Fruit fly (Drosophila melanogaster) whole organism, embryonic: Measurements from ENCODE around the gene Sfp35C.

Source experiments
- Awh ChIP-seq: fragments of 200-800 bp; sonication (Bioruptor generic); IDR thresholded peaks from 2 replicates; pipeline ENCODE4, ENCODE4 v1.3.6; 2022; ENCODE audit warnings: missing biosample characterization, missing genetic modification characterization
- CG10321 ChIP-seq: fragments of 200-800 bp; sonication (Bioruptor generic); IDR thresholded peaks from 2 replicates; pipeline ENCODE4 v1.3.6; 2022; ENCODE audit warnings: missing biosample characterization, missing genetic modification characterization
- CG10565 ChIP-seq: fragments of 200-800 bp; sonication (Bioruptor generic); optimal IDR thresholded peaks from 3 replicates; lab custom pipeline; 2016; ENCODE audit warnings: missing biosample characterization, mild to moderate bottlenecking, missing genetic modification characterization
- CG11398 ChIP-seq: fragments of 200-800 bp; sonication (Bioruptor generic); optimal IDR thresholded peaks from 2 replicates; lab custom pipeline; 2016; ENCODE audit warnings: missing biosample characterization, missing genetic modification characterization
- CG11560 ChIP-seq: fragments of 200-800 bp; sonication (Bioruptor generic); IDR thresholded peaks from 3 replicates; pipeline ENCODE4 v1.3.6; 2022; ENCODE audit warnings: missing biosample characterization, missing genetic modification characterization
- CG12104 ChIP-seq: fragments of 200-800 bp; sonication (Bioruptor generic); optimal IDR thresholded peaks from 3 replicates; lab custom pipeline; 2016; ENCODE audit warnings: missing biosample characterization, missing genetic modification characterization
- CG12659 ChIP-seq: fragments of 200-800 bp; sonication (Bioruptor generic); optimal IDR thresholded peaks from 3 replicates; lab custom pipeline; 2017; ENCODE audit warnings: mild to moderate bottlenecking, missing biosample characterization, missing genetic modification reagents, missing genetic modification characterization
- CG13296 ChIP-seq: fragments of 200-800 bp; sonication (Bioruptor generic); optimal IDR thresholded peaks from 3 replicates; lab custom pipeline; 2018; ENCODE audit warnings: missing biosample characterization, mild to moderate bottlenecking, missing genetic modification characterization
- CG17385 ChIP-seq: fragments of 200-800 bp; sonication (Bioruptor generic); optimal IDR thresholded peaks from 3 replicates; lab custom pipeline; 2018; ENCODE audit warnings: missing biosample characterization, mild to moderate bottlenecking, missing genetic modification characterization
- CG17612 ChIP-seq: fragments of 200-800 bp; sonication (Bioruptor generic); IDR thresholded peaks from 2 replicates; pipeline ENCODE4 v1.3.6; 2022; ENCODE audit warnings: missing biosample characterization, missing genetic modification characterization
- CG18476 ChIP-seq: fragments of 200-800 bp; sonication (Bioruptor generic); optimal IDR thresholded peaks from 2 replicates; lab custom pipeline; 2016; ENCODE audit warnings: missing biosample characterization, mild to moderate bottlenecking, missing genetic modification characterization
- CG2199 ChIP-seq: fragments of 200-800 bp; sonication (Bioruptor generic); IDR thresholded peaks from 3 replicates; pipeline ENCODE4 v1.3.6; 2022; ENCODE audit warnings: missing biosample characterization, missing genetic modification characterization
- CG2889 ChIP-seq: fragments of 200-800 bp; sonication (Bioruptor generic); IDR thresholded peaks from 3 replicates; pipeline ENCODE4 v1.3.6; 2022; ENCODE audit warnings: missing biosample characterization, missing genetic modification characterization
- CG3281 ChIP-seq: fragments of 200-800 bp; sonication (Bioruptor generic); optimal IDR thresholded peaks from 3 replicates; lab custom pipeline; 2017; ENCODE audit warnings: missing biosample characterization, mild to moderate bottlenecking, missing genetic modification characterization
- CG6654 ChIP-seq: fragments of 200-800 bp; sonication (Bioruptor generic); optimal IDR thresholded peaks from 2 replicates; lab custom pipeline; 2017; ENCODE audit warnings: missing biosample characterization, mild to moderate bottlenecking, missing genetic modification characterization
- CG7987 ChIP-seq: fragments of 200-800 bp; sonication (Bioruptor generic); optimal IDR thresholded peaks from 2 replicates; lab custom pipeline; 2018; ENCODE audit warnings: missing biosample characterization, mild to moderate bottlenecking, missing genetic modification characterization, moderate library complexity
- CTCF ChIP-seq: fragments of 200-800 bp; sonication (Bioruptor generic); optimal IDR thresholded peaks from 2 replicates; lab custom pipeline; 2017; ENCODE audit warnings: missing biosample characterization, mild to moderate bottlenecking, missing genetic modification characterization, moderate library complexity
- Dbx ChIP-seq: fragments of 200-800 bp; sonication (Bioruptor generic); IDR thresholded peaks from 3 replicates; pipeline ENCODE4 v1.3.6; 2022; ENCODE audit warnings: missing biosample characterization, missing genetic modification characterization
- Dip3 ChIP-seq: fragments of 200-800 bp; sonication (Bioruptor generic); optimal IDR thresholded peaks from 3 replicates; lab custom pipeline; 2016; ENCODE audit warnings: missing biosample characterization, missing genetic modification characterization
- Gsc ChIP-seq: fragments of 200-800 bp; sonication (Bioruptor generic); IDR thresholded peaks from 2 replicates; pipeline ENCODE4 v1.3.6; 2022; ENCODE audit warnings: missing biosample characterization, missing genetic modification characterization
- Lim3 ChIP-seq: fragments of 200-800 bp; sonication (Bioruptor generic); IDR thresholded peaks from 2 replicates; pipeline ENCODE4 v1.3.6; 2022; ENCODE audit warnings: missing biosample characterization, missing genetic modification characterization
- Max ChIP-seq: fragments of 200-800 bp; sonication (Bioruptor generic); optimal IDR thresholded peaks from 2 replicates; lab custom pipeline; 2016; ENCODE audit warnings: missing biosample characterization, mild to moderate bottlenecking, missing genetic modification characterization
- Mrtf ChIP-seq: fragments of 200-800 bp; sonication (Bioruptor generic); IDR thresholded peaks from 3 replicates; pipeline ENCODE4 v1.3.6; 2022; ENCODE audit warnings: missing biosample characterization, missing genetic modification characterization
- NK7.1 ChIP-seq: fragments of 200-800 bp; sonication (Bioruptor generic); optimal IDR thresholded peaks from 3 replicates; lab custom pipeline; 2016; ENCODE audit warnings: missing biosample characterization, missing genetic modification characterization
- NfI ChIP-seq: fragments of 200-800 bp; sonication (Bioruptor generic); optimal IDR thresholded peaks from 3 replicates; lab custom pipeline; 2018; ENCODE audit warnings: missing biosample characterization, mild to moderate bottlenecking, missing genetic modification characterization, moderate library complexity
- Ptx1 ChIP-seq: fragments of 200-800 bp; sonication (Bioruptor generic); IDR thresholded peaks from 2 replicates; pipeline ENCODE4 v1.3.6; 2022; ENCODE audit warnings: missing biosample characterization, missing genetic modification characterization
- Side ChIP-seq: fragments of 200-800 bp; sonication (Bioruptor generic); optimal IDR thresholded peaks from 2 replicates; lab custom pipeline; 2016; ENCODE audit warnings: missing biosample characterization, missing genetic modification characterization
- Six4 ChIP-seq: fragments of 200-800 bp; sonication (Bioruptor generic); optimal IDR thresholded peaks from 2 replicates; lab custom pipeline; 2016; ENCODE audit warnings: missing biosample characterization, missing genetic modification characterization
- ab ChIP-seq: fragments of 200-800 bp; sonication (Bioruptor generic); optimal IDR thresholded peaks from 2 replicates; lab custom pipeline; 2016; ENCODE audit warnings: missing biosample characterization, missing genetic modification characterization
- ash1 ChIP-seq: fragments of 200-800 bp; sonication (Bioruptor generic); optimal IDR thresholded peaks from 2 replicates; lab custom pipeline; 2018; ENCODE audit warnings: missing biosample characterization, mild to moderate bottlenecking, missing genetic modification characterization
- az2 ChIP-seq: fragments of 200-800 bp; sonication (Bioruptor generic); optimal IDR thresholded peaks from 3 replicates; lab custom pipeline; 2016; ENCODE audit warnings: missing biosample characterization, missing genetic modification characterization
- bsh ChIP-seq, 2 experiments: fragments of 200-800 bp; sonication (Bioruptor generic); optimal IDR thresholded peaks; 2 replicates each; lab custom pipeline; 2017 to 2018; ENCODE audit warnings: mild to moderate bottlenecking in 2 of 2, missing biosample characterization in 2 of 2, missing genetic modification characterization in 2 of 2, moderate library complexity in 1 of 2
- cas ChIP-seq: fragments of 200-800 bp; sonication (Bioruptor generic); IDR thresholded peaks from 2 replicates; pipeline ENCODE4 v1.3.6; 2022; ENCODE audit warnings: missing biosample characterization, missing genetic modification characterization
- cato ChIP-seq: fragments of 200-800 bp; sonication (Bioruptor generic); optimal IDR thresholded peaks from 2 replicates; lab custom pipeline; 2016; ENCODE audit warnings: missing biosample characterization, missing genetic modification characterization, borderline replicate concordance
- crol ChIP-seq: fragments of 200-800 bp; sonication (Bioruptor generic); IDR thresholded peaks from 2 replicates; pipeline ENCODE4 v1.3.6; 2022; ENCODE audit warnings: missing biosample characterization, missing genetic modification characterization
- crp ChIP-seq, 2 experiments: fragments of 200-800 bp; sonication (Bioruptor generic); optimal IDR thresholded peaks; 2 replicates in 1 of 2; 3 replicates in 1 of 2; lab custom pipeline; 2017; ENCODE audit warnings: missing biosample characterization in 2 of 2, missing genetic modification characterization in 2 of 2, mild to moderate bottlenecking in 1 of 2, moderate library complexity in 1 of 2
- ewg ChIP-seq: fragments of 200-800 bp; sonication (Bioruptor generic); optimal IDR thresholded peaks from 3 replicates; lab custom pipeline; 2017; ENCODE audit warnings: mild to moderate bottlenecking, missing biosample characterization, missing genetic modification reagents, missing genetic modification characterization
- eyg ChIP-seq: fragments of 200-800 bp; sonication (Bioruptor generic); optimal IDR thresholded peaks from 3 replicates; lab custom pipeline; 2016; ENCODE audit warnings: missing biosample characterization, missing genetic modification characterization
- ftz-f1 ChIP-seq: fragments of 200-800 bp; sonication (Bioruptor generic); optimal IDR thresholded peaks from 2 replicates; lab custom pipeline; 2016; ENCODE audit warnings: missing biosample characterization, missing genetic modification characterization
- jumu ChIP-seq: fragments of 200-800 bp; sonication (Bioruptor generic); optimal IDR thresholded peaks from 3 replicates; lab custom pipeline; 2016; ENCODE audit warnings: missing biosample characterization, missing genetic modification characterization
- ken ChIP-seq: fragments of 200-800 bp; sonication (Bioruptor generic); IDR thresholded peaks from 3 replicates; pipeline ENCODE4 v1.3.6; 2022; ENCODE audit warnings: missing biosample characterization, missing genetic modification characterization
- nau ChIP-seq: fragments of 200-800 bp; sonication (Bioruptor generic); optimal IDR thresholded peaks from 3 replicates; lab custom pipeline; 2017; ENCODE audit warnings: missing biosample characterization, mild to moderate bottlenecking, missing genetic modification characterization, missing genetic modification reagents
- run ChIP-seq: fragments of 200-800 bp; sonication (Bioruptor generic); optimal IDR thresholded peaks from 3 replicates; lab custom pipeline; 2018; ENCODE audit warnings: missing biosample characterization, mild to moderate bottlenecking, missing genetic modification characterization
- salm ChIP-seq: fragments of 200-800 bp; sonication (Bioruptor generic); optimal IDR thresholded peaks from 2 replicates; lab custom pipeline; 2018; ENCODE audit warnings: missing biosample characterization, mild to moderate bottlenecking, missing genetic modification characterization
- slou ChIP-seq: fragments of 200-800 bp; sonication (Bioruptor generic); optimal IDR thresholded peaks from 3 replicates; lab custom pipeline; 2016; ENCODE audit warnings: missing biosample characterization, missing genetic modification characterization
- tup ChIP-seq: fragments of 200-800 bp; sonication (Bioruptor generic); optimal IDR thresholded peaks from 2 replicates; lab custom pipeline; 2016; ENCODE audit warnings: missing biosample characterization, mild to moderate bottlenecking, missing genetic modification characterization, moderate library complexity

Gene Sfp35C

dm6 chr2L:15248163-15249005, 46.5 kb upstream of the Sfp35C start, which contains the start of gene dao (continued):
- no peak for TF ChIP-seq nau
- no peak for TF ChIP-seq tup (GFP tag; lab: Kevin White, UChicago)
- TF ChIP-seq bsh (GFP tag; optimal IDR thresholded peaks at IDR 0.05; lab: Kevin White, UChicago) = peak in 1 of 2 experiments; percentile 43
- TF ChIP-seq CG18476 (GFP tag; lab: Kevin White, UChicago) = no peak
- peak; percentile 33 for TF ChIP-seq ab
- no peak for TF ChIP-seq ash1 (GFP tag; lab: Kevin White, UChicago)
- no peak for TF ChIP-seq ken (GFP tag; lab: Robert Waterston, UW)
- no peak for TF ChIP-seq cas (GFP tag; lab: Robert Waterston, UW)
- no peak for TF ChIP-seq salm
- TF ChIP-seq CG3281 = no peak
- no peak for TF ChIP-seq Side (GFP tag; lab: Kevin White, UChicago)
- no peak for TF ChIP-seq CG10565
- no peak; the same call in 1 of the 2 replicates for TF ChIP-seq Awh (GFP tag; lab: Robert Waterston, UW)
- TF ChIP-seq CG2199 (GFP tag; lab: Robert Waterston, UW) = peak; percentile 33; the same call in 1 of the 3 replicates
- TF ChIP-seq Dbx (GFP tag; lab: Robert Waterston, UW) = peak; percentile 70; the same call in 1 of the 3 replicates
- no peak for TF ChIP-seq jumu
- no peak for TF ChIP-seq Gsc (GFP tag; lab: Robert Waterston, UW)
- TF ChIP-seq CG17385 = no peak
- peak; percentile 26 for TF ChIP-seq CTCF
- TF ChIP-seq ftz-f1 = no peak
- no peak for TF ChIP-seq crol (GFP tag; lab: Robert Waterston, UW)
- peak; percentile 41; the same call in 1 of the 3 replicates for TF ChIP-seq Mrtf
- peak; percentile 8 for TF ChIP-seq Six4 (GFP tag; lab: Kevin White, UChicago)
- no peak for TF ChIP-seq CG11398 (GFP tag; lab: Kevin White, UChicago)
- TF ChIP-seq CG2889 (GFP tag; lab: Robert Waterston, UW) = peak; percentile 42; the same call in 2 of the 3 replicates
- no peak for TF ChIP-seq eyg (GFP tag; lab: Kevin White, UChicago)
- peak; percentile 28 for TF ChIP-seq Dip3 (GFP tag; lab: Kevin White, UChicago)
- TF ChIP-seq CG12659 = peak; percentile 51
- TF ChIP-seq Ptx1 = peak; percentile 53
- TF ChIP-seq Max (GFP tag; lab: Kevin White, UChicago) = peak; percentile 3
- no peak for TF ChIP-seq run
- no peak for TF ChIP-seq CG17612 (GFP tag; lab: Robert Waterston, UW)
- TF ChIP-seq crp (GFP tag; optimal IDR thresholded peaks at IDR 0.05; lab: Kevin White, UChicago) = no peak
- TF ChIP-seq CG11560 = no peak
- no peak for TF ChIP-seq CG10321 (GFP tag; lab: Robert Waterston, UW)
- TF ChIP-seq NK7.1 (GFP tag; lab: Kevin White, UChicago) = no peak
- TF ChIP-seq Lim3 = no peak
- TF ChIP-seq CG13296 = no peak
- peak; percentile 26 for TF ChIP-seq ewg
- TF ChIP-seq CG12104 (GFP tag; lab: Kevin White, UChicago) = peak; percentile 16
- TF ChIP-seq CG6654 (GFP tag; lab: Kevin White, UChicago) = no peak
- peak; percentile 34 for TF ChIP-seq cato (GFP tag; lab: Kevin White, UChicago)
- peak; percentile 51 for TF ChIP-seq slou (GFP tag; lab: Kevin White, UChicago)
- TF ChIP-seq az2 = peak; percentile 61
- no peak for TF ChIP-seq CG7987
- peak; percentile 15 for TF ChIP-seq NfI (GFP tag; lab: Kevin White, UChicago)
